Fruit fly (Drosophila melanogaster) whole organism, embryonic: ENCODE data around the gene Ubc6.

Experiments
- CG11456 ChIP-seq: fragments of 200-800 bp; sonication (Bioruptor generic); IDR thresholded peaks from 3 replicates; pipeline ENCODE4 v1.3.6; 2022; ENCODE audit warnings: missing biosample characterization, missing genetic modification characterization
- CG12391 ChIP-seq: fragments of 200-800 bp; sonication (Bioruptor generic); optimal IDR thresholded peaks from 3 replicates; lab custom pipeline; 2018; ENCODE audit warnings: missing biosample characterization, mild to moderate bottlenecking, missing genetic modification characterization, moderate library complexity
- CG2875 ChIP-seq: fragments of 200-800 bp; sonication (Bioruptor generic); optimal IDR thresholded peaks from 2 replicates; lab custom pipeline; 2017; ENCODE audit warnings: missing biosample characterization, mild to moderate bottlenecking, missing genetic modification characterization, missing genetic modification reagents
- Hmr ChIP-seq: fragments of 200-800 bp; sonication (Bioruptor generic); optimal IDR thresholded peaks from 3 replicates; lab custom pipeline; 2017; ENCODE audit warnings: mild to moderate bottlenecking, missing biosample characterization, missing genetic modification reagents, missing genetic modification characterization
- ara ChIP-seq: fragments of 200-800 bp; sonication (Bioruptor generic); IDR thresholded peaks from 2 replicates; pipeline ENCODE4 v1.3.6; 2022; ENCODE audit warnings: missing biosample characterization, missing genetic modification characterization
- trh ChIP-seq: fragments of 200-800 bp; sonication (Bioruptor generic); optimal IDR thresholded peaks from 2 replicates; lab custom pipeline; 2016; ENCODE audit warnings: missing biosample characterization, missing genetic modification characterization
- usp ChIP-seq: fragments of >200 bp; optimal IDR thresholded peaks from 2 replicates; lab custom pipeline; 2017; ENCODE audit warnings: missing biosample characterization, missing genetic modification characterization

dm6 chr3R:4901782-4902181 is 50.7 kb downstream of the Ubc6 start:
- no peak for TF ChIP-seq ara (GFP tag; lab: Robert Waterston, UW)
- TF ChIP-seq CG11456 (GFP tag; lab: Robert Waterston, UW), result no peak
- TF ChIP-seq trh (GFP tag; lab: Kevin White, UChicago), result no peak
- no peak for TF ChIP-seq CG2875
- no peak for TF ChIP-seq usp
- no peak for TF ChIP-seq Hmr (GFP tag; lab: Kevin White, UChicago)
- TF ChIP-seq CG12391 (tag; lab: Kevin White, UChicago), result no peak
